Fruit fly (Drosophila melanogaster) whole organism, adult: ENCODE results near the gene CG33947.
A peak's percentile ranks its signal among the peaks of the same experiment; 100 is the strongest.
"Not testable (repeated sequence)": the region's sequence is repeated elsewhere in the genome, so short reads cannot be mapped to it uniquely, and the experiment has no call there.

Experiments
- CG11617 ChIP-seq: fragments of 200-800 bp; sonication (Bioruptor generic); optimal IDR thresholded peaks from 2 replicates; lab custom pipeline; 2017; ENCODE audit warnings: mild to moderate bottlenecking, missing biosample characterization, missing genetic modification reagents, missing genetic modification characterization
- CG12768 ChIP-seq: fragments of 200-800 bp; sonication (Bioruptor generic); optimal IDR thresholded peaks from 2 replicates; lab custom pipeline; 2017; ENCODE audit warnings: missing biosample characterization, missing genetic modification characterization, mild to moderate bottlenecking, moderate library complexity, missing genetic modification reagents
- CG14711 ChIP-seq: fragments of 200-800 bp; sonication (Bioruptor generic); optimal IDR thresholded peaks from 2 replicates; lab custom pipeline; 2018; ENCODE audit warnings: missing biosample characterization, mild to moderate bottlenecking, missing genetic modification characterization, moderate library complexity
- CG1620 ChIP-seq: fragments of 200-800 bp; sonication (Bioruptor generic); optimal IDR thresholded peaks from 2 replicates; lab custom pipeline; 2016; ENCODE audit warnings: missing biosample characterization, missing genetic modification characterization
- CG33017 ChIP-seq: fragments of 200-800 bp; sonication (Bioruptor generic); optimal IDR thresholded peaks from 2 replicates; lab custom pipeline; 2018; ENCODE audit warnings: missing biosample characterization, mild to moderate bottlenecking, missing genetic modification characterization, moderate library complexity
- CG5204 ChIP-seq: fragments of 200-800 bp; sonication (Bioruptor generic); optimal IDR thresholded peaks from 2 replicates; lab custom pipeline; 2016; ENCODE audit warnings: missing biosample characterization, missing genetic modification characterization
- CG7045 ChIP-seq: fragments of 200-800 bp; sonication (Bioruptor generic); optimal IDR thresholded peaks from 2 replicates; lab custom pipeline; 2017; ENCODE audit warnings: missing biosample characterization, mild to moderate bottlenecking, missing genetic modification characterization
- CG7101 ChIP-seq: fragments of 200-800 bp; sonication (Bioruptor generic); optimal IDR thresholded peaks from 2 replicates; lab custom pipeline; 2018; ENCODE audit warnings: missing biosample characterization, mild to moderate bottlenecking, missing genetic modification characterization, moderate library complexity
- Clk ChIP-seq: fragments of 200-800 bp; sonication (Bioruptor generic); optimal IDR thresholded peaks from 2 replicates; lab custom pipeline; 2017; ENCODE audit warnings: missing biosample characterization, missing genetic modification characterization
- Crg-1 ChIP-seq: fragments of 200-800 bp; sonication (Bioruptor generic); optimal IDR thresholded peaks from 2 replicates; lab custom pipeline; 2016; ENCODE audit warnings: missing biosample characterization, missing genetic modification characterization
- Hr96 ChIP-seq: fragments of 200-800 bp; sonication (Bioruptor generic); optimal IDR thresholded peaks from 2 replicates; lab custom pipeline; 2016; ENCODE audit warnings: missing biosample characterization, missing genetic modification characterization
- Mnt ChIP-seq: fragments of 200-800 bp; sonication (Bioruptor generic); optimal IDR thresholded peaks from 2 replicates; lab custom pipeline; 2016; ENCODE audit warnings: missing biosample characterization, mild to moderate bottlenecking, missing genetic modification characterization
- bab1 ChIP-seq: fragments of 200-800 bp; sonication (Bioruptor generic); optimal IDR thresholded peaks from 3 replicates; lab custom pipeline; 2019; ENCODE audit warnings: missing biosample characterization, mild to moderate bottlenecking, missing genetic modification characterization, moderate library complexity
- cic ChIP-seq: fragments of 200-800 bp; sonication (Bioruptor generic); optimal IDR thresholded peaks from 2 replicates; lab custom pipeline; 2017; ENCODE audit warnings: missing biosample characterization, mild to moderate bottlenecking, missing genetic modification characterization, moderate library complexity
- cnc ChIP-seq, 2 experiments: fragments of >200 bp; optimal IDR thresholded peaks; 2 replicates each; lab custom pipeline; 2017
- kay ChIP-seq: fragments of 200-800 bp; sonication (Bioruptor generic); peaks from one replicate; lab custom pipeline; 2016; ENCODE audit warnings: missing biosample characterization, missing genetic modification characterization, borderline replicate concordance
- ovo ChIP-seq: fragments of 200-800 bp; sonication (Bioruptor generic); optimal IDR thresholded peaks from 2 replicates; lab custom pipeline; 2016; ENCODE audit warnings: missing biosample characterization, missing genetic modification characterization
- pad ChIP-seq: fragments of 200-800 bp; sonication (Bioruptor generic); optimal IDR thresholded peaks from 3 replicates; lab custom pipeline; 2017; ENCODE audit warnings: missing biosample characterization, missing genetic modification characterization, mild to moderate bottlenecking, moderate library complexity, missing genetic modification reagents
- tj ChIP-seq: fragments of 200-800 bp; sonication (Bioruptor generic); optimal IDR thresholded peaks from 3 replicates; lab custom pipeline; 2017; ENCODE audit warnings: missing biosample characterization, mild to moderate bottlenecking, missing genetic modification characterization, moderate library complexity
- toe ChIP-seq: fragments of 200-800 bp; sonication (Bioruptor generic); optimal IDR thresholded peaks from 2 replicates; lab custom pipeline; 2016; ENCODE audit warnings: missing biosample characterization, missing genetic modification characterization

The CG33947 gene

dm6 chr3L:11130535-11130934 is 34.2 kb downstream of the CG33947 start, which contains the start of gene nol:
TSS of gene nol (plus strand) at chr3L:11130835.
- TF ChIP-seq CG1620 (GFP tag; lab: Kevin White, UChicago) (no peak), ovo (no peak), CG7045 (GFP tag; lab: Kevin White, UChicago) (no peak), kay (GFP tag; lab: Kevin White, UChicago) (no peak), CG12768 (GFP tag; lab: Kevin White, UChicago) (no peak), tj (no peak)

- not testable (repeated sequence) for TF ChIP-seq CG5204; kay (GFP tag; lab: Kevin White, UChicago); tj
Observed at dm6 chr3L:11132055-11132454, 35.8 kb downstream of the CG33947 start, which contains the start of gene CG32074. TSS of gene CG32074 (minus strand) at chr3L:11132322.

- TF ChIP-seq bab1, CG12768, cic (GFP tag; lab: Kevin White, UChicago): not testable (repeated sequence)
Observed at dm6 chr3L:11134886-11135285, 38.6 kb downstream of the CG33947 start, which contains the start of gene CG14143. TSS of gene CG14143 (plus strand) at chr3L:11134987.

dm6 chr3L:11135846-11136245 is 39.5 kb downstream of the CG33947 start, which contains the start of gene IRSp53:
TSS of gene IRSp53 (plus strand) at chr3L:11136049.
- no peak for TF ChIP-seq toe (GFP tag; lab: Kevin White, UChicago)
- TF ChIP-seq Clk (GFP tag; lab: Kevin White, UChicago) = no peak
- TF ChIP-seq CG33017 (tag; lab: Kevin White, UChicago) = no peak
- TF ChIP-seq kay (GFP tag; lab: Kevin White, UChicago) = peak; percentile 66
- TF ChIP-seq CG7101 = peak; percentile 4
- TF ChIP-seq Crg-1 (GFP tag; lab: Kevin White, UChicago) = no peak
- TF ChIP-seq cic (GFP tag; lab: Kevin White, UChicago) = no peak
- TF ChIP-seq CG5204 = no peak
- TF ChIP-seq bab1 (GFP tag; lab: Kevin White, UChicago) = peak; percentile 69
- no peak for TF ChIP-seq cnc (optimal IDR thresholded peaks at IDR 0.05; lab: Kevin White, UChicago)
- TF ChIP-seq Mnt = peak; percentile 46
- TF ChIP-seq CG11617 (GFP tag; lab: Kevin White, UChicago) = no peak
- no peak for TF ChIP-seq CG7045 (GFP tag; lab: Kevin White, UChicago)

- TF ChIP-seq CG7045 (GFP tag; lab: Kevin White, UChicago) = no peak
- TF ChIP-seq cnc (optimal IDR thresholded peaks at IDR 0.05; lab: Kevin White, UChicago) = no peak
- no peak for TF ChIP-seq toe (GFP tag; lab: Kevin White, UChicago)
- no peak for TF ChIP-seq kay (GFP tag; lab: Kevin White, UChicago)
Observed at dm6 chr3L:11136349-11136748, 40.1 kb downstream of the CG33947 start.

- TF ChIP-seq CG1620 (GFP tag; lab: Kevin White, UChicago) (no peak), Crg-1 (GFP tag; lab: Kevin White, UChicago) (no peak), Hr96 (GFP tag; lab: Kevin White, UChicago) (no peak), CG5204 (no peak), Mnt (no peak), pad (GFP tag; lab: Kevin White, UChicago) (no peak), CG11617 (GFP tag; lab: Kevin White, UChicago) (no peak), tj (no peak), bab1 (GFP tag; lab: Kevin White, UChicago) (no peak), toe (GFP tag; lab: Kevin White, UChicago) (no peak), kay (GFP tag; lab: Kevin White, UChicago) (no peak), CG12768 (GFP tag; lab: Kevin White, UChicago) (no peak), CG7101 (no peak), cic (GFP tag; lab: Kevin White, UChicago) (no peak)
Observed at dm6 chr3L:11138862-11139261, 42.6 kb downstream of the CG33947 start.

dm6 chr3L:11145065-11145464 is 48.8 kb downstream of the CG33947 start:
- TF ChIP-seq CG7101 = no peak
- TF ChIP-seq Crg-1 (GFP tag; lab: Kevin White, UChicago) = no peak
- TF ChIP-seq Hr96 (GFP tag; lab: Kevin White, UChicago) = no peak
- no peak for TF ChIP-seq CG1620 (GFP tag; lab: Kevin White, UChicago)
- no peak for TF ChIP-seq pad (GFP tag; lab: Kevin White, UChicago)
- TF ChIP-seq kay (GFP tag; lab: Kevin White, UChicago) = no peak
- no peak for TF ChIP-seq Clk (GFP tag; lab: Kevin White, UChicago)
- TF ChIP-seq bab1 (GFP tag; lab: Kevin White, UChicago) = no peak
- TF ChIP-seq cnc (optimal IDR thresholded peaks at IDR 0.05; lab: Kevin White, UChicago) = no peak
- TF ChIP-seq CG12768 (GFP tag; lab: Kevin White, UChicago) = no peak
- TF ChIP-seq CG14711 (tag; lab: Kevin White, UChicago) = no peak
- no peak for TF ChIP-seq Mnt
- no peak for TF ChIP-seq CG7045 (GFP tag; lab: Kevin White, UChicago)
- TF ChIP-seq CG5204 = no peak
- TF ChIP-seq cic (GFP tag; lab: Kevin White, UChicago) = no peak
- TF ChIP-seq CG11617 (GFP tag; lab: Kevin White, UChicago) = no peak
- TF ChIP-seq ovo = no peak
- TF ChIP-seq toe (GFP tag; lab: Kevin White, UChicago) = no peak
- no peak for TF ChIP-seq tj
- TF ChIP-seq CG33017 (tag; lab: Kevin White, UChicago) = no peak
